Fruit fly (Drosophila melanogaster) whole organism, embryonic: ENCODE measurements around the gene Gbs-70E.
A peak's percentile ranks its signal among the peaks of the same experiment; 100 is the strongest.

Source experiments
- Aef1 ChIP-seq: fragments of 200-800 bp; sonication (Bioruptor generic); IDR thresholded peaks from 3 replicates; pipeline ENCODE4 v1.3.6; 2022; ENCODE audit warnings: missing biosample characterization, missing genetic modification characterization
- Awh ChIP-seq: fragments of 200-800 bp; sonication (Bioruptor generic); IDR thresholded peaks from 2 replicates; pipeline ENCODE4, ENCODE4 v1.3.6; 2022; ENCODE audit warnings: missing biosample characterization, missing genetic modification characterization
- CG10209 ChIP-seq: fragments of 200-800 bp; sonication (Bioruptor generic); optimal IDR thresholded peaks from 3 replicates; lab custom pipeline; 2017; ENCODE audit warnings: missing biosample characterization, mild to moderate bottlenecking, missing genetic modification characterization, missing genetic modification reagents
- CG10366 ChIP-seq: fragments of 200-800 bp; sonication (Bioruptor generic); IDR thresholded peaks from 2 replicates; pipeline ENCODE4 v1.3.6; 2022; ENCODE audit warnings: missing biosample characterization, missing genetic modification characterization
- CG10654 ChIP-seq: fragments of 200-800 bp; sonication (Bioruptor generic); optimal IDR thresholded peaks from 2 replicates; lab custom pipeline; 2016; ENCODE audit warnings: missing biosample characterization, missing genetic modification characterization
- CG11247 ChIP-seq: fragments of 200-800 bp; sonication (Bioruptor generic); IDR thresholded peaks from 2 replicates; pipeline ENCODE4 v1.3.6; 2022; ENCODE audit warnings: missing biosample characterization, missing genetic modification characterization
- CG11560 ChIP-seq: fragments of 200-800 bp; sonication (Bioruptor generic); IDR thresholded peaks from 3 replicates; pipeline ENCODE4 v1.3.6; 2022; ENCODE audit warnings: missing biosample characterization, missing genetic modification characterization
- CG13123 ChIP-seq: fragments of 200-800 bp; sonication (Bioruptor generic); optimal IDR thresholded peaks from 2 replicates; lab custom pipeline; 2016; ENCODE audit warnings: missing biosample characterization, missing genetic modification characterization
- CG14860 ChIP-seq: fragments of 200-800 bp; sonication (Bioruptor generic); IDR thresholded peaks from 3 replicates; pipeline ENCODE4 v1.3.6; 2022; ENCODE audit warnings: missing biosample characterization, missing genetic modification characterization; ENCODE audit not compliant: partially characterized antibody
- CG15696 ChIP-seq: fragments of 200-800 bp; sonication (Bioruptor generic); optimal IDR thresholded peaks from 2 replicates; lab custom pipeline; 2019; ENCODE audit warnings: missing biosample characterization, mild to moderate bottlenecking, missing genetic modification characterization, moderate library complexity
- CG16779 ChIP-seq: fragments of 200-800 bp; sonication (Bioruptor generic); IDR thresholded peaks from 2 replicates; pipeline ENCODE4 v1.3.6; 2022; ENCODE audit warnings: missing biosample characterization, missing genetic modification characterization
- CG17361 ChIP-seq: fragments of 200-800 bp; sonication (Bioruptor generic); IDR thresholded peaks from 3 replicates; pipeline ENCODE4 v1.3.6; 2022; ENCODE audit warnings: missing biosample characterization, missing genetic modification characterization
- CG2889 ChIP-seq: fragments of 200-800 bp; sonication (Bioruptor generic); IDR thresholded peaks from 3 replicates; pipeline ENCODE4 v1.3.6; 2022; ENCODE audit warnings: missing biosample characterization, missing genetic modification characterization
- CG31365 ChIP-seq: fragments of 200-800 bp; sonication (Bioruptor generic); optimal IDR thresholded peaks from 2 replicates; lab custom pipeline; 2018; ENCODE audit warnings: missing biosample characterization, mild to moderate bottlenecking, missing genetic modification characterization
- CG3407 ChIP-seq: fragments of 200-800 bp; sonication (Bioruptor generic); optimal IDR thresholded peaks from 2 replicates; lab custom pipeline; 2018; ENCODE audit warnings: missing biosample characterization, mild to moderate bottlenecking, missing genetic modification characterization
- CG4730 ChIP-seq: fragments of 200-800 bp; sonication (Bioruptor generic); IDR thresholded peaks from 2 replicates; pipeline ENCODE4 v1.3.6; 2022; ENCODE audit warnings: missing biosample characterization, missing genetic modification characterization
- CG7357 ChIP-seq: fragments of 200-800 bp; sonication (Bioruptor generic); IDR thresholded peaks from 3 replicates; pipeline ENCODE4 v1.3.6; 2022; ENCODE audit warnings: missing biosample characterization, missing genetic modification characterization
- CG7745 ChIP-seq: fragments of 200-800 bp; sonication (Bioruptor generic); optimal IDR thresholded peaks from 2 replicates; lab custom pipeline; 2018; ENCODE audit warnings: missing biosample characterization, mild to moderate bottlenecking, missing genetic modification characterization, moderate library complexity
- CG8281 ChIP-seq: fragments of 200-800 bp; sonication (Bioruptor generic); optimal IDR thresholded peaks from 2 replicates; lab custom pipeline; 2018; ENCODE audit warnings: missing biosample characterization, mild to moderate bottlenecking, missing genetic modification characterization, moderate library complexity
- CG8944 ChIP-seq: fragments of 200-800 bp; sonication (Bioruptor generic); optimal IDR thresholded peaks from 3 replicates; lab custom pipeline; 2016; ENCODE audit warnings: missing biosample characterization, missing genetic modification characterization
- CG9437 ChIP-seq: fragments of 200-800 bp; sonication (Bioruptor generic); optimal IDR thresholded peaks from 2 replicates; lab custom pipeline; 2018; ENCODE audit warnings: missing biosample characterization, mild to moderate bottlenecking, missing genetic modification characterization
- CG9797 ChIP-seq: fragments of 200-800 bp; sonication (Bioruptor generic); optimal IDR thresholded peaks from 3 replicates; lab custom pipeline; 2018; ENCODE audit warnings: missing biosample characterization, mild to moderate bottlenecking, missing genetic modification characterization
- Chrac-16 ChIP-seq: fragments of 200-800 bp; sonication (Bioruptor generic); optimal IDR thresholded peaks from 3 replicates; lab custom pipeline; 2016; ENCODE audit warnings: missing biosample characterization, missing genetic modification characterization
- Dp ChIP-seq: fragments of 200-800 bp; sonication (Bioruptor generic); optimal IDR thresholded peaks from 2 replicates; lab custom pipeline; 2018; ENCODE audit warnings: missing biosample characterization, mild to moderate bottlenecking, missing genetic modification characterization, moderate library complexity
- E2f1 ChIP-seq: fragments of 200-800 bp; sonication (Bioruptor generic); IDR thresholded peaks from 2 replicates; pipeline ENCODE4 v1.3.6; 2022; ENCODE audit warnings: missing biosample characterization, missing genetic modification characterization
- ERR ChIP-seq: fragments of 200-800 bp; sonication (Bioruptor generic); optimal IDR thresholded peaks from 2 replicates; lab custom pipeline; 2016; ENCODE audit warnings: missing biosample characterization, missing genetic modification characterization
- HLH4C ChIP-seq: fragments of 200-800 bp; sonication (Bioruptor generic); IDR thresholded peaks from 3 replicates; pipeline ENCODE4 v1.3.6; 2022; ENCODE audit warnings: missing biosample characterization, missing genetic modification characterization; ENCODE audit not compliant: partially characterized antibody
- Hsf ChIP-seq: fragments of 200-800 bp; sonication (Bioruptor generic); optimal IDR thresholded peaks from 3 replicates; lab custom pipeline; 2016; ENCODE audit warnings: missing biosample characterization, missing genetic modification characterization
- Lpt ChIP-seq: fragments of >200 bp; optimal IDR thresholded peaks from 2 replicates; lab custom pipeline; 2018; ENCODE audit warnings: missing biosample characterization, missing genetic modification characterization
- Nf-YC ChIP-seq: fragments of 200-800 bp; optimal IDR thresholded peaks from 3 replicates; lab custom pipeline; 2019; ENCODE audit warnings: missing biosample characterization, mild to moderate bottlenecking, missing genetic modification characterization, moderate library complexity
- NfI ChIP-seq: fragments of 200-800 bp; sonication (Bioruptor generic); optimal IDR thresholded peaks from 3 replicates; lab custom pipeline; 2018; ENCODE audit warnings: missing biosample characterization, mild to moderate bottlenecking, missing genetic modification characterization, moderate library complexity
- PHDP ChIP-seq: fragments of 200-800 bp; sonication (Bioruptor generic); optimal IDR thresholded peaks from 3 replicates; lab custom pipeline; 2018; ENCODE audit warnings: missing biosample characterization, mild to moderate bottlenecking, missing genetic modification characterization, moderate library complexity
- Usf ChIP-seq: fragments of 200-800 bp; sonication (Bioruptor generic); optimal IDR thresholded peaks from 2 replicates; lab custom pipeline; 2017; ENCODE audit warnings: missing genotype, missing biosample characterization, missing genetic modification characterization
- cad ChIP-seq: fragments of >200 bp; optimal IDR thresholded peaks from 2 replicates; lab custom pipeline; 2017; ENCODE audit warnings: missing biosample characterization, missing genetic modification characterization
- caup ChIP-seq: fragments of 200-800 bp; sonication (Bioruptor generic); optimal IDR thresholded peaks from 3 replicates; lab custom pipeline; 2017; ENCODE audit warnings: missing biosample characterization, mild to moderate bottlenecking, missing genetic modification characterization, moderate library complexity; ENCODE audit not compliant: severe bottlenecking
- dmrt11E ChIP-seq: fragments of 200-800 bp; sonication (Bioruptor generic); optimal IDR thresholded peaks from 3 replicates; lab custom pipeline; 2018; ENCODE audit warnings: missing biosample characterization, mild to moderate bottlenecking, missing genetic modification characterization, moderate library complexity
- lbe ChIP-seq: fragments of 200-800 bp; sonication (Bioruptor generic); optimal IDR thresholded peaks from 2 replicates; lab custom pipeline; 2016; ENCODE audit warnings: missing biosample characterization, mild to moderate bottlenecking, missing genetic modification characterization
- lilli ChIP-seq: fragments of 200-800 bp; sonication (Bioruptor generic); optimal IDR thresholded peaks from 3 replicates; lab custom pipeline; 2016; ENCODE audit warnings: missing biosample characterization, missing genetic modification characterization
- nmo ChIP-seq: fragments of 200-800 bp; sonication (Bioruptor generic); optimal IDR thresholded peaks from 2 replicates; lab custom pipeline; 2018; ENCODE audit warnings: missing biosample characterization, mild to moderate bottlenecking, missing genetic modification characterization, moderate library complexity
- nom ChIP-seq: fragments of 200-800 bp; sonication (Bioruptor generic); optimal IDR thresholded peaks from 2 replicates; lab custom pipeline; 2017; ENCODE audit warnings: missing biosample characterization, missing genetic modification characterization, mild to moderate bottlenecking, moderate library complexity, missing genetic modification reagents
- odd ChIP-seq: fragments of 200-800 bp; sonication (Bioruptor generic); optimal IDR thresholded peaks from 2 replicates; lab custom pipeline; 2017; ENCODE audit warnings: missing biosample characterization, mild to moderate bottlenecking, missing genetic modification characterization
- org-1 ChIP-seq: fragments of 200-800 bp; sonication (Bioruptor generic); optimal IDR thresholded peaks from 2 replicates; lab custom pipeline; 2017; ENCODE audit warnings: missing biosample characterization, missing genetic modification characterization
- pita ChIP-seq: fragments of 200-800 bp; sonication (Bioruptor generic); optimal IDR thresholded peaks from 2 replicates; lab custom pipeline; 2017; ENCODE audit warnings: missing biosample characterization, mild to moderate bottlenecking, missing genetic modification characterization
- pzg ChIP-seq: fragments of 200-800 bp; sonication (Bioruptor generic); optimal IDR thresholded peaks from 3 replicates; lab custom pipeline; 2018; ENCODE audit warnings: missing biosample characterization, mild to moderate bottlenecking, missing genetic modification characterization, moderate library complexity
- repo ChIP-seq: fragments of 200-800 bp; sonication (Bioruptor generic); optimal IDR thresholded peaks from 2 replicates; lab custom pipeline; 2016; ENCODE audit warnings: missing biosample characterization, missing genetic modification characterization
- seq ChIP-seq: fragments of 200-800 bp; sonication (Bioruptor generic); IDR thresholded peaks from 2 replicates; pipeline ENCODE4 v1.3.6; 2022; ENCODE audit warnings: missing biosample characterization, missing genetic modification characterization
- sr ChIP-seq: fragments of 200-800 bp; sonication (Bioruptor generic); IDR thresholded peaks from 3 replicates; pipeline ENCODE4 v1.3.6; 2022; ENCODE audit warnings: missing biosample characterization, missing genetic modification characterization
- ssp ChIP-seq: fragments of 200-800 bp; sonication (Bioruptor generic); IDR thresholded peaks from 2 replicates; pipeline ENCODE4 v1.3.6; 2022; ENCODE audit warnings: missing biosample characterization, missing genetic modification characterization
- sug ChIP-seq: fragments of 200-800 bp; optimal IDR thresholded peaks from 2 replicates; lab custom pipeline; 2019; ENCODE audit warnings: missing biosample characterization, mild to moderate bottlenecking, missing genetic modification characterization, moderate library complexity
- tll ChIP-seq, 2 experiments: fragments of 200-800 bp in 1 of 2; fragments of >200 bp in 1 of 2; sonication (Bioruptor generic) in 1 of 2; optimal IDR thresholded peaks; 2 replicates each; lab custom pipeline; 2017 to 2019; ENCODE audit warnings: missing biosample characterization in 2 of 2, missing genetic modification characterization in 2 of 2, mild to moderate bottlenecking in 1 of 2, moderate library complexity in 1 of 2
- trh ChIP-seq: fragments of 200-800 bp; sonication (Bioruptor generic); optimal IDR thresholded peaks from 2 replicates; lab custom pipeline; 2016; ENCODE audit warnings: missing biosample characterization, missing genetic modification characterization

Gene Gbs-70E

DNA sequence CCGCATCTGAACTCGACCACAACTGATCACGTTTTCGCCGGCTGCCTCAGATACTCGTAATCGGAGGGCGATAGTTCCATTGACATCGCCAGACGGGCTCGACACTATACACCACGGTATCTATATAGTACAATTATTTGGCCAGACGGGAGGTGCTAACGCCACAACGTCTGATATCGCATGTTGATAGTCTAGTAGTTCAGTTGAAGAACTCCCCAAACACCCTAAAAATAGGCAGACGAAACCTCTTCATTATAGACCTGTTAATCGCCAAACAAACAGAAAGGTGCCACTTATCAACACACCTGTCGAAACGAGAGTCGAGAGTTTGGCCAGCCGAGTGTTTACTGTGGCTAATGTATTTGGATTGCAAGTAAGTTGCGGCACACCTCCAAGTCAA, 4.3 kb upstream of the Gbs-70E start (continued):
- TF ChIP-seq Hsf (GFP tag; lab: Kevin White, UChicago) = no peak
- TF ChIP-seq sug = peak; percentile 90
- peak in 1 of 2 experiments; percentile 85 for TF ChIP-seq tll (GFP tag; optimal IDR thresholded peaks at IDR 0.05; lab: Kevin White, UChicago)
- TF ChIP-seq CG14860 = no peak
- TF ChIP-seq Awh (GFP tag; lab: Robert Waterston, UW) = 0 out of 2 replicates have a peak, but pooled peaks have one; percentile 49
- peak; percentile 77 for TF ChIP-seq odd (GFP tag; lab: Kevin White, UChicago)
- no peak for TF ChIP-seq CG7745
- TF ChIP-seq NfI (GFP tag; lab: Kevin White, UChicago) = no peak
- no peak for TF ChIP-seq Lpt (GFP tag; lab: Kevin White, UChicago)
- TF ChIP-seq CG3407 (GFP tag; lab: Kevin White, UChicago) = peak; percentile 12
- TF ChIP-seq ssp = no peak
- TF ChIP-seq CG9797 (GFP tag; lab: Kevin White, UChicago) = no peak
- TF ChIP-seq nom (GFP tag; lab: Kevin White, UChicago) = peak; percentile 22
- peak; percentile 53 for TF ChIP-seq CG31365 (tag; lab: Kevin White, UChicago)
- TF ChIP-seq Usf (GFP tag; lab: Kevin White, UChicago) = no peak
- 0 out of 3 replicates have a peak, but pooled peaks have one; percentile 32 for TF ChIP-seq CG17361 (GFP tag; lab: Robert Waterston, UW)
- peak; percentile 8 for TF ChIP-seq caup (GFP tag; lab: Kevin White, UChicago)
- TF ChIP-seq CG10654 (GFP tag; lab: Kevin White, UChicago) = no peak
- no peak for TF ChIP-seq Dp
- TF ChIP-seq CG10209 = peak; percentile 60
- TF ChIP-seq ERR (GFP tag; lab: Kevin White, UChicago) = no peak
- no peak for TF ChIP-seq lbe (GFP tag; lab: Kevin White, UChicago)
- TF ChIP-seq Nf-YC (tag; lab: Kevin White, UChicago) = peak; percentile 48
- no peak for TF ChIP-seq CG11560
- TF ChIP-seq CG2889 = no peak
- no peak for TF ChIP-seq CG7357
- TF ChIP-seq seq (GFP tag; lab: Robert Waterston, UW) = 0 out of 2 replicates have a peak, but pooled peaks have one; percentile 38
- TF ChIP-seq lilli (GFP tag; lab: Kevin White, UChicago) = no peak
- no peak for TF ChIP-seq cad (GFP tag; lab: Kevin White, UChicago)
- no peak for TF ChIP-seq CG8944 (GFP tag; lab: Kevin White, UChicago)
- TF ChIP-seq repo = no peak
- TF ChIP-seq CG11247 (GFP tag; lab: Robert Waterston, UW) = no peak
- TF ChIP-seq CG16779 (GFP tag; lab: Robert Waterston, UW) = no peak
- peak; percentile 4 for TF ChIP-seq PHDP (tag; lab: Kevin White, UChicago)
- TF ChIP-seq CG10366 (GFP tag; lab: Robert Waterston, UW) = no peak
- no peak for TF ChIP-seq CG8281
- TF ChIP-seq CG4730 (GFP tag; lab: Robert Waterston, UW) = no peak
- no peak for TF ChIP-seq pzg
- TF ChIP-seq trh (GFP tag; lab: Kevin White, UChicago) = no peak
- peak; percentile 55 for TF ChIP-seq CG15696 (tag; lab: Kevin White, UChicago)
- no peak for TF ChIP-seq Chrac-16 (GFP tag; lab: Kevin White, UChicago)
- no peak for TF ChIP-seq E2f1 (GFP tag; lab: Robert Waterston, UW)
- no peak for TF ChIP-seq sr (GFP tag; lab: Robert Waterston, UW)
- TF ChIP-seq CG13123 (GFP tag; lab: Kevin White, UChicago) = no peak
- peak; percentile 23 for TF ChIP-seq org-1 (GFP tag; lab: Kevin White, UChicago)
- no peak for TF ChIP-seq nmo (GFP tag; lab: Kevin White, UChicago)
- TF ChIP-seq dmrt11E (tag; lab: Kevin White, UChicago) = peak; percentile 21
- TF ChIP-seq HLH4C (GFP tag; lab: Robert Waterston, UW) = no peak
- no peak for TF ChIP-seq CG9437 (GFP tag; lab: Kevin White, UChicago)
- TF ChIP-seq pita (GFP tag; lab: Kevin White, UChicago) = no peak
- TF ChIP-seq Aef1 (GFP tag; lab: Robert Waterston, UW) = no peak
